Worm (Caenorhabditis elegans) whole organism, L1 larva: Measurements from ENCODE around the gene chil-4.

Source experiments
- ces-1 ChIP-seq: fragments of 150-350 bp; optimal IDR thresholded peaks from 2 replicates; lab custom pipeline; 2014; ENCODE audit warnings: missing biosample characterization, missing genetic modification reagents, missing genetic modification characterization
- nhr-11 ChIP-seq: fragments of 150-350 bp; optimal IDR thresholded peaks from 2 replicates; lab custom pipeline; 2014; ENCODE audit warnings: missing biosample characterization, missing genetic modification characterization
- snu-23 ChIP-seq: sonication (generic microtip); optimal IDR thresholded peaks from 2 replicates; lab custom pipeline; 2016; ENCODE audit warnings: missing genetic modification characterization, missing compliant biosample characterization

- TF ChIP-seq ces-1 (no peak), nhr-11 (no peak), snu-23 (GFP tag; lab: Kevin White, UChicago) (no peak)
Measured at ce11 chrII:9880826-9881225, 25.3 kb upstream of the chil-4 start, which contains the start of gene C08H9.15.
